Fruit fly (Drosophila melanogaster) whole organism, embryonic: Measurements from ENCODE around the gene CG14947.

Source experiments
- BEAF-32 ChIP-seq: fragments of 200-800 bp; sonication (Bioruptor generic); optimal IDR thresholded peaks from 3 replicates; lab custom pipeline; 2017; ENCODE audit warnings: missing biosample characterization, missing genetic modification characterization, mild to moderate bottlenecking, moderate library complexity, missing genetic modification reagents
- Blimp-1 ChIP-seq: fragments of 200-800 bp; sonication (Bioruptor generic); optimal IDR thresholded peaks from 3 replicates; lab custom pipeline; 2018; ENCODE audit warnings: missing biosample characterization, missing genetic modification characterization, mild to moderate bottlenecking, moderate library complexity, missing genetic modification reagents
- CG10462 ChIP-seq: fragments of 200-800 bp; sonication (Bioruptor generic); optimal IDR thresholded peaks from 2 replicates; lab custom pipeline; 2016; ENCODE audit warnings: missing biosample characterization, missing genetic modification characterization
- CG10565 ChIP-seq: fragments of 200-800 bp; sonication (Bioruptor generic); optimal IDR thresholded peaks from 3 replicates; lab custom pipeline; 2016; ENCODE audit warnings: missing biosample characterization, mild to moderate bottlenecking, missing genetic modification characterization
- CG11247 ChIP-seq: fragments of 200-800 bp; sonication (Bioruptor generic); IDR thresholded peaks from 2 replicates; pipeline ENCODE4 v1.3.6; 2022; ENCODE audit warnings: missing biosample characterization, missing genetic modification characterization
- CG12391 ChIP-seq: fragments of 200-800 bp; sonication (Bioruptor generic); optimal IDR thresholded peaks from 3 replicates; lab custom pipeline; 2018; ENCODE audit warnings: missing biosample characterization, mild to moderate bottlenecking, missing genetic modification characterization, moderate library complexity
- CG13624 ChIP-seq: fragments of 200-800 bp; sonication (Bioruptor generic); optimal IDR thresholded peaks from 2 replicates; lab custom pipeline; 2016; ENCODE audit warnings: missing biosample characterization, missing genetic modification characterization
- CG13894 ChIP-seq: fragments of 200-800 bp; sonication (Bioruptor generic); optimal IDR thresholded peaks from 3 replicates; lab custom pipeline; 2018; ENCODE audit warnings: missing biosample characterization, mild to moderate bottlenecking, missing genetic modification characterization, moderate library complexity
- CG14050 ChIP-seq: fragments of 200-800 bp; sonication (Bioruptor generic); IDR thresholded peaks from 3 replicates; pipeline ENCODE4 v1.3.6; 2022; ENCODE audit warnings: missing biosample characterization, missing genetic modification characterization
- CG14441 ChIP-seq: fragments of 200-800 bp; sonication (Bioruptor generic); IDR thresholded peaks from 2 replicates; pipeline ENCODE4 v1.3.6; 2022; ENCODE audit warnings: missing biosample characterization, missing genetic modification characterization
- CG15073 ChIP-seq: fragments of 200-800 bp; sonication (Bioruptor generic); optimal IDR thresholded peaks from 2 replicates; lab custom pipeline; 2016; ENCODE audit warnings: missing biosample characterization, missing genetic modification characterization
- CG17328 ChIP-seq: fragments of 200-800 bp; sonication (Bioruptor generic); IDR thresholded peaks from 2 replicates; pipeline ENCODE4 v1.3.6; 2022; ENCODE audit warnings: missing biosample characterization, missing genetic modification characterization
- CG31388 ChIP-seq: fragments of 200-800 bp; sonication (Bioruptor generic); optimal IDR thresholded peaks from 2 replicates; lab custom pipeline; 2016; ENCODE audit warnings: missing biosample characterization, missing genetic modification characterization
- CG33213 ChIP-seq: fragments of 200-800 bp; sonication (Bioruptor generic); optimal IDR thresholded peaks from 3 replicates; lab custom pipeline; 2016; ENCODE audit warnings: missing biosample characterization, missing genetic modification characterization
- CG3726 ChIP-seq: fragments of 200-800 bp; sonication (Bioruptor generic); IDR thresholded peaks from 3 replicates; pipeline ENCODE4, ENCODE4 v1.3.6; 2022; ENCODE audit warnings: missing biosample characterization, missing genetic modification characterization
- CG4820 ChIP-seq: fragments of 200-800 bp; sonication (Bioruptor generic); optimal IDR thresholded peaks from 3 replicates; lab custom pipeline; 2016; ENCODE audit warnings: missing biosample characterization, missing genetic modification characterization
- CG6765 ChIP-seq: fragments of 200-800 bp; sonication (Bioruptor generic); optimal IDR thresholded peaks from 3 replicates; lab custom pipeline; 2017; ENCODE audit warnings: missing biosample characterization, mild to moderate bottlenecking, missing genetic modification characterization
- CG8281 ChIP-seq: fragments of 200-800 bp; sonication (Bioruptor generic); optimal IDR thresholded peaks from 2 replicates; lab custom pipeline; 2018; ENCODE audit warnings: missing biosample characterization, mild to moderate bottlenecking, missing genetic modification characterization, moderate library complexity
- CHES-1-like ChIP-seq: fragments of 200-800 bp; sonication (Bioruptor generic); optimal IDR thresholded peaks from 2 replicates; lab custom pipeline; 2016; ENCODE audit warnings: missing biosample characterization, missing genetic modification characterization
- HLHmδ ChIP-seq: fragments of 200-800 bp; sonication (Bioruptor generic); optimal IDR thresholded peaks from 2 replicates; lab custom pipeline; 2018; ENCODE audit warnings: missing biosample characterization, mild to moderate bottlenecking, missing genetic modification characterization, moderate library complexity
- Kr ChIP-seq: fragments of 200-800 bp; sonication (Bioruptor generic); optimal IDR thresholded peaks from 2 replicates; lab custom pipeline; 2017; ENCODE audit warnings: missing biosample characterization, mild to moderate bottlenecking, missing genetic modification characterization
- Myb ChIP-seq: fragments of 200-800 bp; sonication (Bioruptor generic); optimal IDR thresholded peaks from 2 replicates; lab custom pipeline; 2016; ENCODE audit warnings: missing biosample characterization, missing genetic modification characterization
- NfI ChIP-seq: fragments of 200-800 bp; sonication (Bioruptor generic); optimal IDR thresholded peaks from 3 replicates; lab custom pipeline; 2018; ENCODE audit warnings: missing biosample characterization, mild to moderate bottlenecking, missing genetic modification characterization, moderate library complexity
- PHDP ChIP-seq: fragments of 200-800 bp; sonication (Bioruptor generic); optimal IDR thresholded peaks from 3 replicates; lab custom pipeline; 2018; ENCODE audit warnings: missing biosample characterization, mild to moderate bottlenecking, missing genetic modification characterization, moderate library complexity
- Poxn ChIP-seq: fragments of 200-800 bp; sonication (Bioruptor generic); IDR thresholded peaks from 2 replicates; pipeline ENCODE4 v1.3.6; 2022; ENCODE audit warnings: missing biosample characterization, missing genetic modification characterization
- Rx ChIP-seq: fragments of 200-800 bp; sonication (Bioruptor generic); IDR thresholded peaks from 2 replicates; pipeline ENCODE4 v1.3.6; 2022; ENCODE audit warnings: missing biosample characterization, missing genetic modification characterization
- Side ChIP-seq: fragments of 200-800 bp; sonication (Bioruptor generic); optimal IDR thresholded peaks from 2 replicates; lab custom pipeline; 2016; ENCODE audit warnings: missing biosample characterization, missing genetic modification characterization
- Sox102F ChIP-seq: fragments of 200-800 bp; sonication (Bioruptor generic); optimal IDR thresholded peaks from 2 replicates; lab custom pipeline; 2018; ENCODE audit warnings: missing biosample characterization, mild to moderate bottlenecking, missing genetic modification characterization, moderate library complexity
- Tbp ChIP-seq: fragments of >200 bp; optimal IDR thresholded peaks from 2 replicates; lab custom pipeline; 2018; ENCODE audit warnings: missing biosample characterization, missing genetic modification characterization
- Xrp1 ChIP-seq: fragments of 200-800 bp; sonication (Bioruptor generic); IDR thresholded peaks from 2 replicates; pipeline ENCODE4 v1.3.6; 2022; ENCODE audit warnings: missing biosample characterization, missing genetic modification characterization
- ap ChIP-seq: fragments of 200-800 bp; sonication (Bioruptor generic); IDR thresholded peaks from 2 replicates; pipeline ENCODE4 v1.3.6; 2022; ENCODE audit warnings: missing biosample characterization, missing genetic modification characterization
- caup ChIP-seq: fragments of 200-800 bp; sonication (Bioruptor generic); optimal IDR thresholded peaks from 3 replicates; lab custom pipeline; 2017; ENCODE audit warnings: missing biosample characterization, mild to moderate bottlenecking, missing genetic modification characterization, moderate library complexity; ENCODE audit not compliant: severe bottlenecking
- crp ChIP-seq, 2 experiments: fragments of 200-800 bp; sonication (Bioruptor generic); optimal IDR thresholded peaks; 2 replicates in 1 of 2; 3 replicates in 1 of 2; lab custom pipeline; 2017; ENCODE audit warnings: missing biosample characterization in 2 of 2, missing genetic modification characterization in 2 of 2, mild to moderate bottlenecking in 1 of 2, moderate library complexity in 1 of 2
- gcm2 ChIP-seq: fragments of 200-800 bp; sonication (Bioruptor generic); optimal IDR thresholded peaks from 2 replicates; lab custom pipeline; 2016; ENCODE audit warnings: missing biosample characterization, missing genetic modification characterization
- h ChIP-seq: fragments of >200 bp; optimal IDR thresholded peaks from 2 replicates; lab custom pipeline; 2017
- ham ChIP-seq: fragments of 200-800 bp; sonication (Bioruptor generic); IDR thresholded peaks from 2 replicates; pipeline ENCODE4 v1.3.6; 2022; ENCODE audit warnings: missing biosample characterization, missing genetic modification characterization
- hb ChIP-seq: fragments of 200-800 bp; sonication (Bioruptor generic); IDR thresholded peaks from 3 replicates; pipeline ENCODE4 v1.3.6; 2022; ENCODE audit warnings: missing biosample characterization, missing genetic modification characterization; ENCODE audit not compliant: partially characterized antibody
- inv ChIP-seq: fragments of 200-800 bp; sonication (Bioruptor generic); IDR thresholded peaks from 2 replicates; pipeline ENCODE4 v1.3.6; 2022; ENCODE audit warnings: missing biosample characterization, missing genetic modification characterization; ENCODE audit not compliant: partially characterized antibody
- jigr1 ChIP-seq: fragments of 200-800 bp; sonication (Bioruptor generic); IDR thresholded peaks from 3 replicates; pipeline ENCODE4 v1.3.6; 2022; ENCODE audit warnings: missing biosample characterization, missing genetic modification characterization
- nerfin-2 ChIP-seq: fragments of 200-800 bp; sonication (Bioruptor generic); IDR thresholded peaks from 2 replicates; pipeline ENCODE4 v1.3.6; 2022; ENCODE audit warnings: missing biosample characterization, missing genetic modification characterization; ENCODE audit not compliant: partially characterized antibody
- sens ChIP-seq: fragments of 200-800 bp; sonication (Bioruptor generic); peaks from one replicate; lab custom pipeline; 2016; ENCODE audit warnings: missing biosample characterization, missing genetic modification characterization
- seq ChIP-seq: fragments of 200-800 bp; sonication (Bioruptor generic); IDR thresholded peaks from 2 replicates; pipeline ENCODE4 v1.3.6; 2022; ENCODE audit warnings: missing biosample characterization, missing genetic modification characterization
- sima ChIP-seq: fragments of 200-800 bp; sonication (Bioruptor generic); optimal IDR thresholded peaks from 2 replicates; lab custom pipeline; 2016; ENCODE audit warnings: missing biosample characterization, missing genetic modification characterization
- slou ChIP-seq: fragments of 200-800 bp; sonication (Bioruptor generic); optimal IDR thresholded peaks from 3 replicates; lab custom pipeline; 2016; ENCODE audit warnings: missing biosample characterization, missing genetic modification characterization
- sob ChIP-seq: fragments of 200-800 bp; sonication (Bioruptor generic); IDR thresholded peaks from 2 replicates; pipeline ENCODE4 v1.3.6; 2022; ENCODE audit warnings: missing biosample characterization, missing genetic modification characterization
- tap ChIP-seq: fragments of 200-800 bp; optimal IDR thresholded peaks from 3 replicates; lab custom pipeline; 2019; ENCODE audit warnings: missing biosample characterization, mild to moderate bottlenecking, missing genetic modification characterization, moderate library complexity
- tgo ChIP-seq: fragments of 200-800 bp; sonication (Bioruptor generic); IDR thresholded peaks from 3 replicates; pipeline ENCODE4 v1.3.6; 2022; ENCODE audit warnings: missing biosample characterization, missing genetic modification characterization
- toy ChIP-seq: fragments of 200-800 bp; sonication (Bioruptor generic); IDR thresholded peaks from 2 replicates; pipeline ENCODE4 v1.3.6; 2022; ENCODE audit warnings: missing biosample characterization, missing genetic modification characterization
- ttk ChIP-seq: fragments of 200-800 bp; sonication (Bioruptor generic); IDR thresholded peaks from 2 replicates; pipeline ENCODE4 v2.1.2; 2022; ENCODE audit warnings: missing biosample characterization, missing genetic modification characterization

The CG14947 gene

dm6 chr2L:12026458-12027431, 49.2 kb upstream of the CG14947 start (continued):
- TF ChIP-seq Poxn (GFP tag; lab: Robert Waterston, UW) (no peak), CG31388 (GFP tag; lab: Kevin White, UChicago) (no peak), CG8281 (tag; lab: Kevin White, UChicago) (no peak), CG13894 (peak; percentile 1), Tbp (no peak), CG11247 (peak; percentile 31; the same call in 1 of the 2 replicates), CG13624 (GFP tag; lab: Kevin White, UChicago) (no peak), hb (GFP tag; lab: Robert Waterston, UW) (no peak), h (lab: Kevin White, UChicago) (no peak), Kr (GFP tag; lab: Kevin White, UChicago) (no peak), seq (GFP tag; lab: Robert Waterston, UW) (peak; percentile 32; the same call in 1 of the 2 replicates), ap (no peak), jigr1 (GFP tag; lab: Robert Waterston, UW) (no peak), ham (GFP tag; lab: Robert Waterston, UW) (no peak), CG10462 (GFP tag; lab: Kevin White, UChicago) (peak; percentile 6), CG10565 (no peak), Xrp1 (no peak; the same call in none of the 2 replicates), CHES-1-like (GFP tag; lab: Kevin White, UChicago) (peak; percentile 31), tap (no peak), sens (GFP tag; lab: Kevin White, UChicago) (peak; percentile 68), crp (GFP tag; optimal IDR thresholded peaks at IDR 0.05; lab: Kevin White, UChicago) (no peak), caup (GFP tag; lab: Kevin White, UChicago) (no peak), BEAF-32 (GFP tag; lab: Kevin White, UChicago) (peak; percentile 16), CG17328 (GFP tag; lab: Robert Waterston, UW) (peak; percentile 47; the same call in 1 of the 2 replicates), CG4820 (GFP tag; lab: Kevin White, UChicago) (peak; percentile 35), slou (GFP tag; lab: Kevin White, UChicago) (no peak), gcm2 (GFP tag; lab: Kevin White, UChicago) (peak; percentile 47), inv (GFP tag; lab: Robert Waterston, UW) (no peak), nerfin-2 (GFP tag; lab: Robert Waterston, UW) (no peak), CG15073 (GFP tag; lab: Kevin White, UChicago) (peak; percentile 28), CG12391 (tag; lab: Kevin White, UChicago) (peak; percentile 69), Myb (GFP tag; lab: Kevin White, UChicago) (peak; percentile 23), CG14441 (GFP tag; lab: Robert Waterston, UW) (peak; percentile 62), HLHmδ (no peak), ttk (0 out of 2 replicates have a peak, but pooled peaks have one; percentile 6), NfI (peak; percentile 31), CG33213 (no peak), CG3726 (GFP tag; lab: Robert Waterston, UW) (0 out of 3 replicates have a peak, but pooled peaks have one; percentile 47), Rx (GFP tag; lab: Robert Waterston, UW) (peak; percentile 33; the same call in 1 of the 2 replicates), tgo (GFP tag; lab: Robert Waterston, UW) (peak; percentile 55), sob (GFP tag; lab: Robert Waterston, UW) (peak; percentile 45), sima (no peak), Blimp-1 (GFP tag; lab: Kevin White, UChicago) (peak; percentile 63), toy (GFP tag; lab: Robert Waterston, UW) (no peak), CG14050 (peak; percentile 9; the same call in 1 of the 3 replicates), Sox102F (peak; percentile 64), CG6765 (GFP tag; lab: Kevin White, UChicago) (peak; percentile 0), Side (GFP tag; lab: Kevin White, UChicago) (no peak), PHDP (tag; lab: Kevin White, UChicago) (peak; percentile 52)
